Fruit fly (Drosophila melanogaster) whole organism, prepupa: ENCODE data around the gene CG45116.

Experiments
- CG10631 ChIP-seq: fragments of 200-800 bp; sonication (Bioruptor generic); optimal IDR thresholded peaks from 2 replicates; lab custom pipeline; 2016; ENCODE audit warnings: missing biosample characterization, missing genetic modification characterization
- CG10669 ChIP-seq: fragments of 200-800 bp; sonication (Bioruptor generic); optimal IDR thresholded peaks from 3 replicates; lab custom pipeline; 2018; ENCODE audit warnings: missing biosample characterization, mild to moderate bottlenecking, missing genetic modification characterization, moderate library complexity
- CG11294 ChIP-seq: fragments of 200-800 bp; sonication (Bioruptor generic); IDR thresholded peaks from 2 replicates; pipeline ENCODE4 v1.3.6; 2022; ENCODE audit warnings: missing biosample characterization, missing genetic modification characterization
- CG15336 ChIP-seq: fragments of 200-800 bp; sonication (Bioruptor generic); IDR thresholded peaks from 2 replicates; pipeline ENCODE4 v1.3.6; 2022; ENCODE audit warnings: missing biosample characterization, missing genetic modification characterization
- CG1621 ChIP-seq: fragments of 200-800 bp; sonication (Bioruptor generic); optimal IDR thresholded peaks from 3 replicates; lab custom pipeline; 2018; ENCODE audit warnings: missing biosample characterization, mild to moderate bottlenecking, missing genetic modification characterization
- CG32006 ChIP-seq: fragments of 200-800 bp; sonication (Bioruptor generic); optimal IDR thresholded peaks from 3 replicates; lab custom pipeline; 2017; ENCODE audit warnings: missing biosample characterization, mild to moderate bottlenecking, missing genetic modification characterization
- CG3919 ChIP-seq: fragments of 200-800 bp; sonication (Bioruptor generic); optimal IDR thresholded peaks from 3 replicates; lab custom pipeline; 2016; ENCODE audit warnings: missing biosample characterization, missing genetic modification characterization
- CG6163 ChIP-seq: fragments of 200-800 bp; sonication (Bioruptor generic); IDR thresholded peaks from 3 replicates; pipeline ENCODE4 v1.3.6; 2022; ENCODE audit warnings: missing biosample characterization, missing genetic modification characterization
- CG6854 ChIP-seq: fragments of 200-800 bp; sonication (Bioruptor generic); optimal IDR thresholded peaks from 2 replicates; lab custom pipeline; 2017; ENCODE audit warnings: missing biosample characterization, mild to moderate bottlenecking, missing genetic modification characterization
- CG7368 ChIP-seq: fragments of 200-800 bp; sonication (Bioruptor generic); optimal IDR thresholded peaks from 3 replicates; lab custom pipeline; 2016; ENCODE audit warnings: missing biosample characterization, missing genetic modification characterization
- CG8119 ChIP-seq: fragments of 200-800 bp; sonication (Bioruptor generic); IDR thresholded peaks from 3 replicates; pipeline ENCODE4 v1.3.6; 2022; ENCODE audit warnings: missing biosample characterization, missing genetic modification characterization
- CG8319 ChIP-seq: fragments of 200-800 bp; sonication (Bioruptor generic); optimal IDR thresholded peaks from 3 replicates; lab custom pipeline; 2016; ENCODE audit warnings: missing biosample characterization, missing genetic modification characterization
- CG9139 ChIP-seq: fragments of 200-800 bp; sonication (Bioruptor generic); optimal IDR thresholded peaks from 3 replicates; lab custom pipeline; 2017; ENCODE audit warnings: missing biosample characterization, mild to moderate bottlenecking, missing genetic modification characterization
- Eip75B ChIP-seq: fragments of 200-800 bp; sonication (Bioruptor generic); optimal IDR thresholded peaks from 3 replicates; lab custom pipeline; 2016; ENCODE audit warnings: missing biosample characterization, missing genetic modification characterization
- Eip93F ChIP-seq: fragments of 200-800 bp; sonication (Bioruptor generic); optimal IDR thresholded peaks from 2 replicates; lab custom pipeline; 2016; ENCODE audit warnings: missing biosample characterization, mild to moderate bottlenecking, missing genetic modification characterization
- Ets21C ChIP-seq: fragments of 200-800 bp; sonication (Bioruptor generic); optimal IDR thresholded peaks from 3 replicates; lab custom pipeline; 2016; ENCODE audit warnings: missing biosample characterization, missing genetic modification characterization
- Ets96B ChIP-seq: fragments of 200-800 bp; optimal IDR thresholded peaks from 2 replicates; lab custom pipeline; 2019; ENCODE audit warnings: missing biosample characterization, mild to moderate bottlenecking, missing genetic modification characterization, moderate library complexity
- Gug ChIP-seq: fragments of 200-800 bp; sonication (Bioruptor generic); IDR thresholded peaks from 2 replicates; pipeline ENCODE4 v1.3.6; 2022; ENCODE audit warnings: missing biosample characterization, missing genetic modification characterization
- Hr39 ChIP-seq: fragments of 200-800 bp; sonication (Bioruptor generic); optimal IDR thresholded peaks from 2 replicates; lab custom pipeline; 2016; ENCODE audit warnings: missing biosample characterization, missing genetic modification characterization
- Hr4 ChIP-seq: fragments of 200-800 bp; sonication (Bioruptor generic); optimal IDR thresholded peaks from 3 replicates; lab custom pipeline; 2016; ENCODE audit warnings: missing biosample characterization, missing genetic modification characterization
- Lpt ChIP-seq: fragments of 200-800 bp; sonication (Bioruptor generic); optimal IDR thresholded peaks from 3 replicates; lab custom pipeline; 2016; ENCODE audit warnings: missing biosample characterization, missing genetic modification characterization
- Met ChIP-seq: fragments of 200-800 bp; sonication (Bioruptor generic); optimal IDR thresholded peaks from 3 replicates; lab custom pipeline; 2016; ENCODE audit warnings: missing biosample characterization, missing genetic modification characterization
- Sox102F ChIP-seq: fragments of 200-800 bp; sonication (Bioruptor generic); optimal IDR thresholded peaks from 2 replicates; lab custom pipeline; 2016; ENCODE audit warnings: missing biosample characterization, mild to moderate bottlenecking, missing genetic modification characterization
- Sox14 ChIP-seq: fragments of 200-800 bp; sonication (Bioruptor generic); optimal IDR thresholded peaks from 3 replicates; lab custom pipeline; 2016; ENCODE audit warnings: missing biosample characterization, missing genetic modification characterization
- achi ChIP-seq: fragments of 200-800 bp; sonication (Bioruptor generic); optimal IDR thresholded peaks from 3 replicates; lab custom pipeline; 2016; ENCODE audit warnings: missing biosample characterization, missing genetic modification characterization
- acj6 ChIP-seq: fragments of 200-800 bp; sonication (Bioruptor generic); optimal IDR thresholded peaks from 3 replicates; lab custom pipeline; 2016; ENCODE audit warnings: missing biosample characterization, missing genetic modification characterization
- cyc ChIP-seq: fragments of 200-800 bp; sonication (Bioruptor generic); optimal IDR thresholded peaks from 3 replicates; lab custom pipeline; 2016; ENCODE audit warnings: missing biosample characterization, missing genetic modification characterization
- dac ChIP-seq: fragments of 200-800 bp; sonication (Bioruptor generic); optimal IDR thresholded peaks from 2 replicates; lab custom pipeline; 2017; ENCODE audit warnings: missing biosample characterization, mild to moderate bottlenecking, missing genetic modification characterization
- dsx ChIP-seq: fragments of 200-800 bp; optimal IDR thresholded peaks from 3 replicates; lab custom pipeline; 2019; ENCODE audit warnings: missing biosample characterization, mild to moderate bottlenecking, missing genetic modification characterization, moderate library complexity; ENCODE audit not compliant: poor library complexity, severe bottlenecking
- eg ChIP-seq: fragments of 200-800 bp; sonication (Bioruptor generic); IDR thresholded peaks from 3 replicates; pipeline ENCODE4 v1.3.6; 2022; ENCODE audit warnings: missing biosample characterization, missing genetic modification characterization
- esn ChIP-seq: fragments of 200-800 bp; sonication (Bioruptor generic); optimal IDR thresholded peaks from 2 replicates; lab custom pipeline; 2016; ENCODE audit warnings: missing biosample characterization, mild to moderate bottlenecking, missing genetic modification characterization, moderate library complexity
- fd59A ChIP-seq: fragments of 200-800 bp; sonication (Bioruptor generic); optimal IDR thresholded peaks from 2 replicates; lab custom pipeline; 2017; ENCODE audit warnings: missing biosample characterization, mild to moderate bottlenecking, missing genetic modification characterization, missing genetic modification reagents
- fd85E ChIP-seq: fragments of 200-800 bp; sonication (Bioruptor generic); optimal IDR thresholded peaks from 3 replicates; lab custom pipeline; 2016; ENCODE audit warnings: missing biosample characterization, missing genetic modification characterization
- fkh ChIP-seq: fragments of 200-800 bp; sonication (Bioruptor generic); optimal IDR thresholded peaks from 3 replicates; lab custom pipeline; 2017; ENCODE audit warnings: missing biosample characterization, mild to moderate bottlenecking, missing genetic modification characterization, moderate library complexity
- pdm3 ChIP-seq: fragments of 200-800 bp; sonication (Bioruptor generic); optimal IDR thresholded peaks from 3 replicates; lab custom pipeline; 2016; ENCODE audit warnings: missing biosample characterization, missing genetic modification characterization
- salr ChIP-seq, 2 experiments: fragments of 200-800 bp; sonication (Bioruptor generic); optimal IDR thresholded peaks; 3 replicates each; lab custom pipeline; 2016 to 2018; ENCODE audit warnings: missing biosample characterization in 2 of 2, missing genetic modification characterization in 2 of 2, mild to moderate bottlenecking in 1 of 2
- spab ChIP-seq: fragments of 200-800 bp; sonication (Bioruptor generic); optimal IDR thresholded peaks from 2 replicates; lab custom pipeline; 2017; ENCODE audit warnings: missing biosample characterization, mild to moderate bottlenecking, missing genetic modification characterization, missing genetic modification reagents
- ss ChIP-seq, 2 experiments: fragments of 200-800 bp; sonication (Bioruptor generic); optimal IDR thresholded peaks; 2 replicates in 1 of 2; 3 replicates in 1 of 2; lab custom pipeline; 2017 to 2018; ENCODE audit warnings: mild to moderate bottlenecking in 2 of 2, missing biosample characterization in 2 of 2, missing genetic modification characterization in 2 of 2, moderate library complexity in 1 of 2
- svp ChIP-seq: fragments of 200-800 bp; sonication (Bioruptor generic); peaks from one replicate; lab custom pipeline; 2016; ENCODE audit warnings: missing biosample characterization, missing genetic modification characterization

The CG45116 gene

DNA sequence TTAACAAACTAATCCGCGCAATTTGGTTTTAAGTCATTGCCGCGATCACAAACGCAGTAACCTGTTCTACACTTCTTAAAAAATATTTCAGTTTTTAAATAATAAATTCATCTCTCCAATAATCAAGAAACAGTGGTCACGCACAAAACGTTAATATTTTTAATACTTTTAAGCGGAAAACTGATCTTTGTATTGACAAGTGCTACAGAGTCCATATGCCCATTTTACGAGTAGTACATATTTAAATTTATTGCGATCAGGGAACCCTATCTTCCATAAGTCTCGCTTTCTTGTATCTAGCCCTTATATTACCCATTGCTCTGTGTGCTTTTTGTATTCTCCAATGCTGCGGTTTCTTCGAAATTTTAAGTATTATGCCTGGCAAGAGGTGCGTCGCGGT lies 30.2 kb downstream of the CG45116 start, which contains the start of gene CG32454:
Gene CG32454, plus strand, starts transcription at position 301 of the 400 bp plus-strand sequence.
- no peak for TF ChIP-seq Ets96B (tag; lab: Kevin White, UChicago)

dm6 chr3L:22731393-22731792 lies 32.2 kb downstream of the CG45116 start:
- TF ChIP-seq acj6 (GFP tag; lab: Kevin White, UChicago): no peak
- no peak for TF ChIP-seq Ets21C (GFP tag; lab: Kevin White, UChicago)
- no peak for TF ChIP-seq CG32006
- no peak for TF ChIP-seq Eip93F (GFP tag; lab: Kevin White, UChicago)
- no peak for TF ChIP-seq CG8319 (GFP tag; lab: Kevin White, UChicago)
- no peak for TF ChIP-seq CG6163
- TF ChIP-seq ss (GFP tag; optimal IDR thresholded peaks at IDR 0.05; lab: Kevin White, UChicago): no peak
- TF ChIP-seq CG15336 (GFP tag; lab: Robert Waterston, UW): no peak
- TF ChIP-seq CG10669: no peak
- no peak for TF ChIP-seq Gug (GFP tag; lab: Robert Waterston, UW)
- TF ChIP-seq spab (GFP tag; lab: Kevin White, UChicago): no peak
- no peak for TF ChIP-seq pdm3 (GFP tag; lab: Kevin White, UChicago)
- TF ChIP-seq CG9139: no peak

- TF ChIP-seq Met (GFP tag; lab: Kevin White, UChicago) (no peak), Lpt (no peak), Hr39 (GFP tag; lab: Kevin White, UChicago) (no peak), CG3919 (GFP tag; lab: Kevin White, UChicago) (no peak), CG10631 (GFP tag; lab: Kevin White, UChicago) (no peak), acj6 (GFP tag; lab: Kevin White, UChicago) (no peak), fkh (GFP tag; lab: Kevin White, UChicago) (no peak), Hr4 (no peak), CG11294 (GFP tag; lab: Robert Waterston, UW) (no peak), Sox102F (GFP tag; lab: Kevin White, UChicago) (no peak), Ets96B (tag; lab: Kevin White, UChicago) (no peak), achi (no peak), CG8319 (GFP tag; lab: Kevin White, UChicago) (no peak)
Observed at dm6 chr3L:22733607-22734006, 34.4 kb downstream of the CG45116 start.

dm6 chr3L:22737732-22738611 lies 38.7 kb downstream of the CG45116 start, which contains the start of gene CG11241:
TSS of gene CG11241 (minus strand) at chr3L:22738420.
- no peak for TF ChIP-seq Ets21C (GFP tag; lab: Kevin White, UChicago)
- TF ChIP-seq CG10669: no peak
- no peak for TF ChIP-seq CG7368
- no peak for TF ChIP-seq eg (GFP tag; lab: Robert Waterston, UW)
- TF ChIP-seq esn (GFP tag; lab: Kevin White, UChicago): no peak
- TF ChIP-seq dac (GFP tag; lab: Kevin White, UChicago): no peak
- TF ChIP-seq svp (GFP tag; lab: Kevin White, UChicago): no peak
- no peak for TF ChIP-seq cyc (GFP tag; lab: Kevin White, UChicago)
- TF ChIP-seq spab (GFP tag; lab: Kevin White, UChicago): no peak
- peak; percentile 12 for TF ChIP-seq CG1621 (tag; lab: Kevin White, UChicago)
- TF ChIP-seq CG6854 (GFP tag; lab: Kevin White, UChicago): peak; percentile 22
- TF ChIP-seq salr (GFP tag; optimal IDR thresholded peaks at IDR 0.05; lab: Kevin White, UChicago): no peak
- TF ChIP-seq Hr4: no peak
- TF ChIP-seq fd85E (GFP tag; lab: Kevin White, UChicago): no peak
- TF ChIP-seq CG15336 (GFP tag; lab: Robert Waterston, UW): no peak
- no peak for TF ChIP-seq pdm3 (GFP tag; lab: Kevin White, UChicago)
- no peak for TF ChIP-seq dsx
- peak; percentile 4 for TF ChIP-seq Sox14 (GFP tag; lab: Kevin White, UChicago)
- no peak for TF ChIP-seq Eip75B
- TF ChIP-seq fd59A (GFP tag; lab: Kevin White, UChicago): no peak
- peak; percentile 62 for TF ChIP-seq fkh (GFP tag; lab: Kevin White, UChicago)
- peak; percentile 24 for TF ChIP-seq Hr39 (GFP tag; lab: Kevin White, UChicago)
- TF ChIP-seq CG8119 (GFP tag; lab: Robert Waterston, UW): no peak
- TF ChIP-seq, all 60 proteins: peak for 5
